Worm (Caenorhabditis elegans): ENCODE measurements around the gene kcnl-3.

kcnl-3 gene

DNA sequence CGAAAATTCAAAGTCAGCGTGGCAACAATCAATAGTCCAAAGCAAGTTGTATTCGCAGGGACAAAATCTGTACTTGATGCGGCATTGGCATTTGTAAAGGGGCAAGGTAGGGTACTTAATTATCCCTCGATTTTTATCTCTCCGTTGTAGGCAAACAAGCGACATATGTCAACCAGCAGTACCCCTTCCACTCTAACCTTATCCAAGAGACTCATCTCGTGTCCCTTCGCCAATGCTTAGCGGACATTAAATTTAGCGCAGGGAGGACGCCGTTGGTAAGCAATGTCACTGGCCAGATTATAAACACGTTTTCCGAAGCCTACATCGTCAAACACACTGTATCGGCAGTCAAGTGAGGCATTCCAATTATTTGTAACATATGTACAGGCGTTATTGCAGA is 42.7 kb downstream of the kcnl-3 start (continued):
- TF ChIP-seq hlh-30 (tag; optimal IDR thresholded peaks at IDR 0.05; ENCODE audit: insufficient read depth) (peak; percentile 90), lin-29 (GFP tag; IDR thresholded peaks at IDR 0.05) (peak; percentile 96), aly-2 (tag; optimal IDR thresholded peaks at IDR 0.05) (no peak), ama-1 (optimal IDR thresholded peaks at IDR 0.05) (no peak), nhr-28 (tag; optimal IDR thresholded peaks at IDR 0.05) (peak; percentile 92), unc-62 (GFP tag; optimal IDR thresholded peaks at IDR 0.05 in 1 of 2) (peak; percentile 82 to 100), unc-62 (tag; optimal IDR thresholded peaks at IDR 0.05) (peak; percentile 86), snpc-4 (tag; optimal IDR thresholded peaks at IDR 0.05) (no peak), dpl-1 (GFP tag; optimal IDR thresholded peaks at IDR 0.05) (peak; percentile 72), nhr-42 (GFP tag; IDR thresholded peaks at IDR 0.05) (peak; percentile 98), F37D6.2 (tag; optimal IDR thresholded peaks at IDR 0.05) (peak; percentile 97), nhr-76 (tag; optimal IDR thresholded peaks at IDR 0.05) (peak; percentile 76), ZK337.2 (GFP tag; IDR thresholded peaks at IDR 0.05) (0 out of 2 replicates have a peak, but pooled peaks have one; percentile 59), aha-1 (tag) (peak; percentile 100), zip-11 (GFP tag; IDR thresholded peaks at IDR 0.05) (no peak), madf-9 (GFP tag; conservative IDR thresholded peaks at IDR 0.05) (peak; percentile 96), zip-2 (tag; optimal IDR thresholded peaks at IDR 0.05) (peak; percentile 96), lim-7 (GFP tag; IDR thresholded peaks at IDR 0.05) (peak; percentile 77), egl-27 (tag; optimal IDR thresholded peaks at IDR 0.05) (peak; percentile 7), daf-12 (tag; optimal IDR thresholded peaks at IDR 0.05) (no peak), Y75B8A.6 (GFP tag; IDR thresholded peaks at IDR 0.05) (peak; percentile 77; the same call in 1 of the 2 replicates), zfp-2 (tag; optimal IDR thresholded peaks at IDR 0.05) (peak; percentile 87), rbr-2 (tag; optimal IDR thresholded peaks at IDR 0.05) (peak; percentile 99), ces-1 (GFP tag; optimal IDR thresholded peaks at IDR 0.05) (peak; percentile 78), Y5F2A.4 (GFP tag; optimal IDR thresholded peaks at IDR 0.05) (peak; percentile 92), dve-1 (tag; optimal IDR thresholded peaks at IDR 0.05; ENCODE audit: insufficient read depth) (peak; percentile 98), daf-19 (GFP tag; conservative IDR thresholded peaks at IDR 0.05) (peak; percentile 97), T20F7.1 (GFP tag; optimal IDR thresholded peaks at IDR 0.05) (peak; percentile 91), hmg-1.1 (GFP tag; IDR thresholded peaks at IDR 0.05) (peak; percentile 99), Y48G9A.11 (GFP tag; IDR thresholded peaks at IDR 0.05) (no peak), ctbp-1 (GFP tag; IDR thresholded peaks at IDR 0.05) (peak; percentile 97), spr-3 (GFP tag; optimal IDR thresholded peaks at IDR 0.05) (peak; percentile 97), R02D3.7 (tag; optimal IDR thresholded peaks at IDR 0.05) (no peak), mxl-3 (GFP tag; optimal IDR thresholded peaks at IDR 0.05) (peak; percentile 97), daf-8 (GFP tag; IDR thresholded peaks at IDR 0.05) (peak; percentile 38; the same call in 1 of the 2 replicates), T26A8.4 (GFP tag; IDR thresholded peaks at IDR 0.05) (peak; percentile 99), unc-130 (GFP tag; optimal IDR thresholded peaks at IDR 0.05) (peak; percentile 33), ceh-28 (tag; optimal IDR thresholded peaks at IDR 0.05) (peak; percentile 91), zfp-3 (GFP tag; conservative IDR thresholded peaks at IDR 0.05) (peak; percentile 94), madf-5 (GFP tag; IDR thresholded peaks at IDR 0.05) (peak in 1 of 2 experiments; percentile 6; a peak in 1 of 4 replicates), fkh-10 (GFP tag; optimal IDR thresholded peaks at IDR 0.05) (peak; percentile 77), gei-8 (GFP tag; optimal IDR thresholded peaks at IDR 0.05) (peak; percentile 79), sdz-12 (GFP tag; optimal IDR thresholded peaks at IDR 0.05) (peak; percentile 44), nhr-25 (tag; optimal IDR thresholded peaks at IDR 0.05; ENCODE audit: borderline replicate concordance, insufficient read depth) (peak; percentile 95), pha-4 (GFP tag; IDR thresholded peaks at IDR 0.05) (no peak), pha-4 (tag; optimal IDR thresholded peaks at IDR 0.05) (peak; percentile 93), php-3 (GFP tag; IDR thresholded peaks at IDR 0.05) (peak; percentile 98), mdl-1 (tag; optimal IDR thresholded peaks at IDR 0.05) (peak; percentile 91 to 92), ceh-20 (GFP tag; IDR thresholded peaks at IDR 0.05) (peak; percentile 96), unc-39 (tag; optimal IDR thresholded peaks at IDR 0.05) (no peak), arid-1 (GFP tag; conservative IDR thresholded peaks at IDR 0.05) (peak; percentile 86), skn-1 (tag; optimal IDR thresholded peaks at IDR 0.05) (peak; percentile 24)

All from whole organism, L4 larva.